Worm (Caenorhabditis elegans) whole organism, L4 larva: ENCODE data around the gene rfip-2.

ENCODE experiments used
- daf-16 ChIP-seq, 3 experiments: sonication (generic microtip); optimal IDR thresholded peaks; 2 replicates each; lab custom pipeline; 2016 to 2017; ENCODE audit warnings: missing genetic modification characterization in 3 of 3, missing genetic modification reagents in 3 of 3, mild to moderate bottlenecking in 2 of 3, missing compliant biosample characterization in 2 of 3, missing biosample characterization in 1 of 3, moderate library complexity in 1 of 3
- dpl-1 ChIP-seq: fragments of 150-350 bp; optimal IDR thresholded peaks from 2 replicates; lab custom pipeline; 2014; ENCODE audit warnings: missing biosample characterization, missing genetic modification reagents, missing genetic modification characterization
- fos-1 ChIP-seq: fragments of 150-350 bp; optimal IDR thresholded peaks from 2 replicates; lab custom pipeline; 2014; ENCODE audit warnings: missing biosample characterization, missing genetic modification characterization
- nhr-6 ChIP-seq: fragments of 150-350 bp; optimal IDR thresholded peaks from 2 replicates; lab custom pipeline; 2014; ENCODE audit warnings: missing biosample characterization, missing genetic modification characterization
- nhr-76 ChIP-seq: fragments of 150-350 bp; optimal IDR thresholded peaks from 2 replicates; lab custom pipeline; 2014; ENCODE audit warnings: missing biosample characterization, missing genetic modification characterization
- unc-39 ChIP-seq: sonication (generic microtip); optimal IDR thresholded peaks from 2 replicates; lab custom pipeline; 2017; ENCODE audit warnings: missing biosample characterization, missing genetic modification characterization

- TF ChIP-seq unc-39 (tag; lab: Kevin White, UChicago) (no peak), dpl-1 (GFP tag; lab: Kevin White, UChicago) (no peak), nhr-76 (tag; lab: Kevin White, UChicago) (no peak), daf-16 (GFP tag; optimal IDR thresholded peaks at IDR 0.05; lab: Kevin White, UChicago) (no peak), daf-16 (tag; optimal IDR thresholded peaks at IDR 0.05; lab: Kevin White, UChicago) (no peak), nhr-6 (tag; lab: Kevin White, UChicago) (no peak), fos-1 (tag; lab: Kevin White, UChicago) (no peak)
Observed at ce11 chrII:764385-764784, 40.8 kb downstream of the rfip-2 start.
